Fruit fly (Drosophila melanogaster) whole organism, embryonic: ENCODE measurements around the gene CG43221.

Experiments used
- CG17385 ChIP-seq: fragments of 200-800 bp; sonication (Bioruptor generic); optimal IDR thresholded peaks from 3 replicates; lab custom pipeline; 2018; ENCODE audit warnings: missing biosample characterization, mild to moderate bottlenecking, missing genetic modification characterization
- Nf-YC ChIP-seq: fragments of 200-800 bp; optimal IDR thresholded peaks from 3 replicates; lab custom pipeline; 2019; ENCODE audit warnings: missing biosample characterization, mild to moderate bottlenecking, missing genetic modification characterization, moderate library complexity

DNA sequence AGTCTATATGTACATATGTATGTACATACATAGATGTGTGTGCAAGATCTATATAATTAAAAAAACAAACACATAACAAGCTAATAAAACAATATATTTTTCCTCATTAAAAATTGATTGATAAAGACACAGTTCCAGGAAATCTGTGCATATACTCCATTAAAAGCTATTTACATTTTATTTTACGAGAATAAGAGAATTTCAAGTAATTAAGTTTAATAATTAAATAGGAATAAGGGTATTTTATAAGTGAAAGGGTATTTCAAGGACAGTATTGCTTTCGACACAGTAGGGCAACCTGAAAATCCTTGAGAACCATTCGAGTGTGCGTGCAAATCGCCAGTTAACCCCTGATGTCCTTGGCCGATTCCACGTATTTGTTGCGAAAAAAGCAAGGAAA is 32.9 kb upstream of the CG43221 start, which contains the start of gene CG5050:
- TF ChIP-seq CG17385 (GFP tag; lab: Kevin White, UChicago): no peak
- TF ChIP-seq Nf-YC: no peak
